Worm (Caenorhabditis elegans) whole organism, late embryonic: ENCODE results near the gene flp-6.

Source experiments
- K02D7.2 ChIP-seq: sonication (generic microtip); optimal IDR thresholded peaks from 2 replicates; lab custom pipeline; 2017; ENCODE audit warnings: mild to moderate bottlenecking, missing genetic modification characterization, missing compliant biosample characterization
- K09A11.1 ChIP-seq: sonication (generic microtip); optimal IDR thresholded peaks from 2 replicates; lab custom pipeline; 2017; ENCODE audit warnings: antibody characterized with exemption, mild to moderate bottlenecking, missing genetic modification characterization, missing compliant biosample characterization; ENCODE audit not compliant: insufficient read depth
- T23F11.4 ChIP-seq: fragments of 200-800 bp; sonication (Bioruptor generic); optimal IDR thresholded peaks from 2 replicates; lab custom pipeline; 2018; ENCODE audit warnings: mild to moderate bottlenecking, missing genetic modification characterization, missing compliant biosample characterization
- ama-1 ChIP-seq: fragments of 150-350 bp; optimal IDR thresholded peaks from 2 replicates; lab custom pipeline; 2014
- ceh-18 ChIP-seq: sonication (generic microtip); optimal IDR thresholded peaks from 2 replicates; lab custom pipeline; 2016; ENCODE audit warnings: missing genetic modification characterization, missing compliant biosample characterization
- ceh-22 ChIP-seq: sonication (generic microtip); optimal IDR thresholded peaks from 2 replicates; lab custom pipeline; 2017; ENCODE audit warnings: missing biosample characterization, missing genetic modification characterization
- ceh-30 ChIP-seq: fragments of 150-350 bp; optimal IDR thresholded peaks from 2 replicates; lab custom pipeline; 2014; ENCODE audit warnings: missing biosample characterization, missing genetic modification characterization
- ceh-34 ChIP-seq: sonication (generic microtip); optimal IDR thresholded peaks from 2 replicates; lab custom pipeline; 2016; ENCODE audit warnings: mild to moderate bottlenecking, missing genetic modification characterization, missing compliant biosample characterization
- ceh-6 ChIP-seq: fragments of 200-800 bp; sonication (Bioruptor generic); optimal IDR thresholded peaks from 2 replicates; lab custom pipeline; 2018; ENCODE audit warnings: mild to moderate bottlenecking, missing genetic modification characterization, missing compliant biosample characterization
- ceh-9 ChIP-seq: sonication (generic microtip); optimal IDR thresholded peaks from 2 replicates; lab custom pipeline; 2016; ENCODE audit warnings: mild to moderate bottlenecking, missing genetic modification characterization, inconsistent platforms, missing compliant biosample characterization
- che-1 ChIP-seq: sonication (generic microtip); optimal IDR thresholded peaks from 2 replicates; lab custom pipeline; 2016; ENCODE audit warnings: mild to moderate bottlenecking, missing genetic modification characterization, missing compliant biosample characterization
- dve-1 ChIP-seq: sonication (generic microtip); optimal IDR thresholded peaks from 2 replicates; lab custom pipeline; 2017; ENCODE audit warnings: antibody characterized with exemption, mild to moderate bottlenecking, missing genetic modification characterization, missing compliant biosample characterization
- elt-2 ChIP-seq: sonication (generic microtip); optimal IDR thresholded peaks from 2 replicates; lab custom pipeline; 2016; ENCODE audit warnings: missing genetic modification reagents, missing genetic modification characterization, missing compliant biosample characterization
- ets-4 ChIP-seq: sonication (generic microtip); optimal IDR thresholded peaks from 2 replicates; lab custom pipeline; 2016; ENCODE audit warnings: missing genetic modification characterization, missing compliant biosample characterization
- fax-1 ChIP-seq: sonication (generic microtip); optimal IDR thresholded peaks from 2 replicates; lab custom pipeline; 2016; ENCODE audit warnings: missing genotype, missing genetic modification characterization, missing compliant biosample characterization
- fkh-6 ChIP-seq: sonication (generic microtip); optimal IDR thresholded peaks from 2 replicates; lab custom pipeline; 2016; ENCODE audit warnings: missing genetic modification characterization, missing compliant biosample characterization
- hlh-13 ChIP-seq: fragments of 200-800 bp; sonication (Bioruptor generic); optimal IDR thresholded peaks from 2 replicates; lab custom pipeline; 2018; ENCODE audit warnings: mild to moderate bottlenecking, missing genetic modification characterization, missing compliant biosample characterization
- hlh-15 ChIP-seq: sonication (generic microtip); optimal IDR thresholded peaks from 2 replicates; lab custom pipeline; 2016; ENCODE audit warnings: missing genetic modification characterization, missing compliant biosample characterization
- hlh-8 ChIP-seq: sonication (generic microtip); optimal IDR thresholded peaks from 2 replicates; lab custom pipeline; 2016; ENCODE audit warnings: missing genotype, missing genetic modification characterization, missing compliant biosample characterization
- lin-11 ChIP-seq: fragments of 200-800 bp; sonication (Bioruptor generic); optimal IDR thresholded peaks from 2 replicates; lab custom pipeline; 2018; ENCODE audit warnings: mild to moderate bottlenecking, missing genetic modification characterization, missing compliant biosample characterization
- madf-2 ChIP-seq: sonication (generic microtip); optimal IDR thresholded peaks from 2 replicates; lab custom pipeline; 2017; ENCODE audit warnings: missing genetic modification characterization, missing compliant biosample characterization
- nhr-232 ChIP-seq: sonication (generic microtip); optimal IDR thresholded peaks from 2 replicates; lab custom pipeline; 2016; ENCODE audit warnings: missing genetic modification characterization, missing compliant biosample characterization
- pha-4 ChIP-seq: fragments of 150-350 bp; optimal IDR thresholded peaks from 2 replicates; lab custom pipeline; 2018; ENCODE audit warnings: missing biosample characterization, missing genetic modification reagents, missing genetic modification characterization
- pqm-1 ChIP-seq: sonication (generic microtip); optimal IDR thresholded peaks from 2 replicates; lab custom pipeline; 2016; ENCODE audit warnings: missing genetic modification characterization, missing compliant biosample characterization
- pros-1 ChIP-seq: fragments of 150-350 bp; optimal IDR thresholded peaks from 2 replicates; lab custom pipeline; 2014; ENCODE audit warnings: missing biosample characterization, missing genetic modification reagents, missing genetic modification characterization
- ref-2 ChIP-seq: sonication (generic microtip); optimal IDR thresholded peaks from 2 replicates; lab custom pipeline; 2016; ENCODE audit warnings: missing genetic modification characterization, missing compliant biosample characterization
- rnt-1 ChIP-seq: sonication (generic microtip); optimal IDR thresholded peaks from 2 replicates; lab custom pipeline; 2016; ENCODE audit warnings: missing genetic modification characterization, missing compliant biosample characterization
- sdc-2 ChIP-seq: sonication (generic microtip); optimal IDR thresholded peaks from 2 replicates; lab custom pipeline; 2016; ENCODE audit warnings: missing genotype, missing genetic modification characterization, missing compliant biosample characterization
- sox-2 ChIP-seq: fragments of 200-800 bp; sonication (Bioruptor generic); IDR thresholded peaks from 2 replicates; pipeline ENCODE4 v1.3.6; 2022; ENCODE audit warnings: missing genetic modification reagents, missing genetic modification characterization, missing compliant biosample characterization
- syd-9 ChIP-seq: sonication (generic microtip); optimal IDR thresholded peaks from 2 replicates; lab custom pipeline; 2016; ENCODE audit warnings: mild to moderate bottlenecking, missing genetic modification characterization, moderate library complexity, missing compliant biosample characterization
- ttx-3 ChIP-seq: sonication (generic microtip); optimal IDR thresholded peaks from 2 replicates; lab custom pipeline; 2016; ENCODE audit warnings: missing genetic modification reagents, missing genetic modification characterization, missing compliant biosample characterization
- unc-42 ChIP-seq: sonication (generic microtip); optimal IDR thresholded peaks from 2 replicates; lab custom pipeline; 2016; ENCODE audit warnings: missing genotype, missing genetic modification characterization, missing compliant biosample characterization
- unc-55 ChIP-seq: sonication (generic microtip); optimal IDR thresholded peaks from 2 replicates; lab custom pipeline; 2017; ENCODE audit warnings: missing biosample characterization, missing genetic modification reagents, missing genetic modification characterization

Gene flp-6

DNA sequence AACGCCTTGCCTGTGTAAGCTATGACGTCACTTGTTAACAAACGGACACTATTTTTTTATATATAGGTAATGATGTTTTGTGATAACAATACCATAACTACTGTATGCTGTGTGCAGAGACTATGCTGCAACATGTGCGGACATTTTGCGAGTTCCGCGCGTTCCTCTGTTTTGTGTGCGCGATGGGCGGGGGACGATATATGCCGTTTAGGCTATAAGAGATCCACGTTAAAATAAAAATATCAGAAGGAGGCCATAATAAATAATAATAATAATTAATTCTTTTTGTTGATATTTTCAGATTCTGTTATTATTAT, 31.8 kb upstream of the flp-6 start (continued):
- no peak for TF ChIP-seq ceh-30 (tag; lab: Kevin White, UChicago)

DNA sequence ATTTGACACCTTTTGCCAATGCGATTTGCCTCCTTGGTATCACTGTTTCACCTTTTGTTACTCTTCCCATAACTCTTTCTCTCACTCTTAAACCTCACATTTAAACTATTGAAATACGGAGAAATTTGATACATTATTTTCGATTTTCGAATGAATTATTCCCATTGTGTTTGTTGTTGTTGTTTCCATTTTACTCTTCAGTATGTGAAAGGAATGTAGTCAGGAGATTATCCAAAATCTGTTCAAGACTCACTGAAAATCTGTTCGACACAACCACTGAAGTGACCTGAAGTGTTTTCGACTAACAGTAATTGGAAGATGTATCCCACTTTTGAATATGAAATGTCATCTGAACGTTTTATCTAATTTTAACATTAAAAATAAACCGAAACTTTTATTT, 30.7 kb upstream of the flp-6 start:
- no peak for TF ChIP-seq ceh-30 (tag; lab: Kevin White, UChicago)
- no peak for TF ChIP-seq hlh-15 (tag; lab: Kevin White, UChicago)
- TF ChIP-seq sdc-2 (tag; lab: Kevin White, UChicago): no peak
- no peak for TF ChIP-seq unc-42 (tag; lab: Kevin White, UChicago)
- TF ChIP-seq madf-2 (tag; lab: Kevin White, UChicago): no peak
- TF ChIP-seq pros-1 (tag; lab: Kevin White, UChicago): no peak

DNA sequence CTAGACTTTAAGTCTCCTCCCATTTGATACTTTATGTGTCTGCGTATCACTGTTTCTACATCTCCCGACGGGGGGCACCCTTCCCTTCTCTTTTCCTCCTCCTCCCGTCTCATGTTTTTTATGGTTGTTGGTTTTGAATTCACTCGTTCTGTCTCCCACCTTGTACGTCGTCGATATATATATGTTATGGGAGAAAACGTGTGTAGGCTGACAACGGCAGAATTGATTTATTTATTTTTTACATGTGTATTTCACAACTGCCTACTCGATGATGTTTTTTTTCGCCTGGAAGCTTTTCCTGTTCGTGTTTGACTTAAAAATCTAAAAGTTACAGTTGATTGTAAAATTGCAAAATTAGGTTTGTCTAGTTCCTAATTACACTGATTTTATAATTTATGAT, 29.3 kb upstream of the flp-6 start:
- TF ChIP-seq T23F11.4: no peak
- TF ChIP-seq ceh-34 (tag; lab: Kevin White, UChicago): peak; percentile 15
- no peak for TF ChIP-seq ceh-18
- no peak for TF ChIP-seq rnt-1 (tag; lab: Kevin White, UChicago)
- TF ChIP-seq hlh-8 (tag; lab: Kevin White, UChicago): no peak
- TF ChIP-seq hlh-13 (GFP tag; lab: Kevin White, UChicago): no peak
- TF ChIP-seq unc-42 (tag; lab: Kevin White, UChicago): no peak

DNA sequence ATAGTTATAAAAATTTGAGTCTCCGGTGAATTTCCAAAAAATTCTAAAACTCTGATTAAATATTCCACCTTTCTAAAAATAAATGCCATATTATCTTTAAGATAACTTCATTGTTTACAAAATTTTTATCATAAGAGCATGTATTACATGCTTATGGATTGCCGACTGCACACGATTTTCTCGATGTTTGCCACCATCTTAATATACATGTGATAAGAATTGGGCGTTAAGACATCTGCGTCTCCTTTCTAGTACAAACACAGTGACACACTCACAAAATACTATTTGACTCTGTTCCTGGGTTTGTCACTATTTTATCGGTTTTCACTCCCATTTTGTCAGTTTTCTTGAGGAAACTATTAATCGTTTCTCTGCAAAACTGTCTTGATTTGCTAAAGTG, 28.7 kb upstream of the flp-6 start:
- TF ChIP-seq pqm-1 (tag; lab: Kevin White, UChicago): peak; percentile 35
- no peak for TF ChIP-seq pha-4
- TF ChIP-seq elt-2 (tag; lab: Kevin White, UChicago): peak; percentile 88

DNA sequence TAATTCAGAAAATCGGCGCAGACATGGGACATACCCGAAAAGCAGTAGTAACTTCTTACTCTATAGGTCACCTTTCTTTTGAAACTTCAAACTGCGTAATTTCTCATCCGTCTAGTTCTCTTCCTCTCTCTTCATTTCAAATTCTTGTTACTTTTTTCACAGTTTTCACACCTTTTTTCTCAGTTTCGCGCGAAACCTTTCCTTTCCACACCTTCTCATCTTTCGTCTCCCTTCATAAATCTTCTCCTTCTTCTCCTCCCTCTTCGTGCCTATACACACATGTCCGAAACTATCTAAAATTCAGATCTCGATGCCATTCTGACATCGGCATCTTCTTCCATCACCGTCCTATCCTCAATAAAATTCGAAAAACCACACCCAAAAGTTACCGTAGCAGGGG, 28.0 kb upstream of the flp-6 start, which contains the start of gene wdr-62:
wdr-62 (plus strand) TSS at position 301 of the 400 bp plus-strand sequence.
- no peak for TF ChIP-seq fax-1 (tag; lab: Kevin White, UChicago)
- no peak for TF ChIP-seq syd-9 (tag; lab: Kevin White, UChicago)
- TF ChIP-seq dve-1 (tag; lab: Kevin White, UChicago): no peak

DNA sequence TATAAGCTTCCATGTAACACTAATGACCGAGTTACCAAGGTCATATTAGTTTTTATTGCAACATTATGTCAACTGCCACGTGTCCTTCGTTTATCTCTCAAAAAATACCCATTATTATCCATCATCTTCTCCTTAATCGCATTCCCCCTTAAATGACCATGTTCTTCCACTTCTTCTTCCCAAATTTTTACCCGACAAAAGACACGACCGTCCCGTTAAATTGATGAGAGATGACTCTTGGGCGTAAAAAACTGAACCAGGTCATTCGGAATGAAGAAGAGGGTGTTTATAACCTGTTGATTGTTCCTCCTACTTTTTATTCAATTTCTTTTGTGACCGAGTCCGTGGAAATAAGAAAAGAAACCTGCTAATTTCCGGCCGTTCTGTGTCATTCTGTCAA, 27.2 kb upstream of the flp-6 start:
- TF ChIP-seq nhr-232 (tag; lab: Kevin White, UChicago): no peak
- TF ChIP-seq ets-4 (tag; lab: Kevin White, UChicago): no peak
- TF ChIP-seq unc-55 (GFP tag; lab: Kevin White, UChicago): no peak
- no peak for TF ChIP-seq ceh-9 (tag; lab: Kevin White, UChicago)
- no peak for TF ChIP-seq ceh-6 (GFP tag; lab: Kevin White, UChicago)
- no peak for TF ChIP-seq hlh-8 (tag; lab: Kevin White, UChicago)
- no peak for TF ChIP-seq sox-2
- no peak for TF ChIP-seq ref-2 (tag; lab: Kevin White, UChicago)
- no peak for TF ChIP-seq lin-11 (tag; lab: Kevin White, UChicago)
- TF ChIP-seq K09A11.1 (tag; lab: Kevin White, UChicago): no peak
- no peak for TF ChIP-seq ttx-3 (tag; lab: Kevin White, UChicago)
- TF ChIP-seq ama-1 (lab: Kevin White, UChicago): no peak
- no peak for TF ChIP-seq ceh-22 (tag; lab: Kevin White, UChicago)
- TF ChIP-seq T23F11.4: no peak
- TF ChIP-seq che-1: no peak
- TF ChIP-seq unc-42 (tag; lab: Kevin White, UChicago): no peak

DNA sequence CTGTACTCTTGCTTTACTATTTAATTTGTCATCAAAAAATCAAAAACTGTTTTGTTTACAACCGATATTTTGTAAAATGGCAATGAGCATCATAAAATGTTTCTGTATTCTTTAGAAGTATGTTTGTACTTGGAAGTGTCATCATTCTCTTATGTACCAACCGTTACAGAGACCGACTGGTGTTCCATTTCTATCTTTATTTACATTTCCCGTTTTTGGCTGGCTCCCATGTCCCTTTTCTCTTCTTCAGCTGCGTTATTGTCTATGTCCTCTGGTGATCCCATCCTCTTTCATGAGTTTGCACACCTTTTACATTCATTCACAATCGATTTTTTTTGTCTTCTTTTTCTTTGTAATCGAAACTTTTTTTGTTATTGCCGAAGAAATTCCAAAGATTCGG, 20.3 kb upstream of the flp-6 start:
- TF ChIP-seq K02D7.2 (tag; lab: Kevin White, UChicago): no peak
- TF ChIP-seq unc-42 (tag; lab: Kevin White, UChicago): no peak
- TF ChIP-seq fkh-6 (tag; lab: Kevin White, UChicago): no peak
- TF ChIP-seq, all 69 proteins: peak for 0
